Fruit fly (Drosophila melanogaster) whole organism, embryonic: ENCODE data around the gene CG3815.

Experiments
- Aef1 ChIP-seq: fragments of 200-800 bp; sonication (Bioruptor generic); IDR thresholded peaks from 3 replicates; pipeline ENCODE4 v1.3.6; 2022; ENCODE audit warnings: missing biosample characterization, missing genetic modification characterization
- Awh ChIP-seq: fragments of 200-800 bp; sonication (Bioruptor generic); IDR thresholded peaks from 2 replicates; pipeline ENCODE4, ENCODE4 v1.3.6; 2022; ENCODE audit warnings: missing biosample characterization, missing genetic modification characterization
- CG10565 ChIP-seq: fragments of 200-800 bp; sonication (Bioruptor generic); optimal IDR thresholded peaks from 3 replicates; lab custom pipeline; 2016; ENCODE audit warnings: missing biosample characterization, mild to moderate bottlenecking, missing genetic modification characterization
- CG11093 ChIP-seq: fragments of 200-800 bp; sonication (Bioruptor generic); IDR thresholded peaks from 3 replicates; pipeline ENCODE4 v1.3.6; 2022; ENCODE audit warnings: missing biosample characterization, missing genetic modification characterization
- CG11247 ChIP-seq: fragments of 200-800 bp; sonication (Bioruptor generic); IDR thresholded peaks from 2 replicates; pipeline ENCODE4 v1.3.6; 2022; ENCODE audit warnings: missing biosample characterization, missing genetic modification characterization
- CG12104 ChIP-seq: fragments of 200-800 bp; sonication (Bioruptor generic); optimal IDR thresholded peaks from 3 replicates; lab custom pipeline; 2016; ENCODE audit warnings: missing biosample characterization, missing genetic modification characterization
- CG15073 ChIP-seq: fragments of 200-800 bp; sonication (Bioruptor generic); optimal IDR thresholded peaks from 2 replicates; lab custom pipeline; 2016; ENCODE audit warnings: missing biosample characterization, missing genetic modification characterization
- CG15696 ChIP-seq: fragments of 200-800 bp; sonication (Bioruptor generic); optimal IDR thresholded peaks from 2 replicates; lab custom pipeline; 2019; ENCODE audit warnings: missing biosample characterization, mild to moderate bottlenecking, missing genetic modification characterization, moderate library complexity
- CG17359 ChIP-seq: fragments of 200-800 bp; sonication (Bioruptor generic); optimal IDR thresholded peaks from 3 replicates; lab custom pipeline; 2018; ENCODE audit warnings: missing biosample characterization, mild to moderate bottlenecking, missing genetic modification characterization, moderate library complexity
- CG1792 ChIP-seq: fragments of 200-800 bp; sonication (Bioruptor generic); optimal IDR thresholded peaks from 2 replicates; lab custom pipeline; 2016; ENCODE audit warnings: missing biosample characterization, missing genetic modification characterization
- CG2202 ChIP-seq: fragments of 200-800 bp; sonication (Bioruptor generic); optimal IDR thresholded peaks from 2 replicates; lab custom pipeline; 2018; ENCODE audit warnings: missing biosample characterization, mild to moderate bottlenecking, missing genetic modification characterization
- CG32767 ChIP-seq: fragments of 200-800 bp; sonication (Bioruptor generic); IDR thresholded peaks from 2 replicates; pipeline ENCODE4 v1.3.6; 2022; ENCODE audit warnings: missing biosample characterization, missing genetic modification characterization
- CG34376 ChIP-seq: fragments of 200-800 bp; sonication (Bioruptor generic); optimal IDR thresholded peaks from 2 replicates; lab custom pipeline; 2018; ENCODE audit warnings: missing biosample characterization, mild to moderate bottlenecking, missing genetic modification characterization
- CG3726 ChIP-seq: fragments of 200-800 bp; sonication (Bioruptor generic); IDR thresholded peaks from 3 replicates; pipeline ENCODE4, ENCODE4 v1.3.6; 2022; ENCODE audit warnings: missing biosample characterization, missing genetic modification characterization
- CG3847 ChIP-seq: fragments of 200-800 bp; sonication (Bioruptor generic); IDR thresholded peaks from 2 replicates; pipeline ENCODE4 v1.3.6; 2022; ENCODE audit warnings: missing biosample characterization, missing genetic modification characterization
- CG7372 ChIP-seq: fragments of 200-800 bp; sonication (Bioruptor generic); IDR thresholded peaks from 2 replicates; pipeline ENCODE4 v1.3.6; 2022; ENCODE audit warnings: missing biosample characterization, missing genetic modification characterization
- CG8089 ChIP-seq: fragments of 200-800 bp; sonication (Bioruptor generic); optimal IDR thresholded peaks from 3 replicates; lab custom pipeline; 2016; ENCODE audit warnings: missing biosample characterization, missing genetic modification characterization
- CG8290 ChIP-seq, 3 experiments: fragments of 200-800 bp; sonication (Bioruptor generic); optimal IDR thresholded peaks; 2 replicates each; lab custom pipeline; 2016 to 2019; ENCODE audit warnings: missing biosample characterization in 3 of 3, missing genetic modification characterization in 3 of 3, mild to moderate bottlenecking in 2 of 3, moderate library complexity in 1 of 3
- Dbx ChIP-seq: fragments of 200-800 bp; sonication (Bioruptor generic); IDR thresholded peaks from 3 replicates; pipeline ENCODE4 v1.3.6; 2022; ENCODE audit warnings: missing biosample characterization, missing genetic modification characterization
- Dek ChIP-seq: fragments of 200-800 bp; sonication (Bioruptor generic); optimal IDR thresholded peaks from 3 replicates; lab custom pipeline; 2019; ENCODE audit warnings: missing biosample characterization, mild to moderate bottlenecking, missing genetic modification characterization, moderate library complexity
- Dip2 ChIP-seq: fragments of 200-800 bp; sonication (Bioruptor generic); IDR thresholded peaks from 2 replicates; pipeline ENCODE4 v1.3.6; 2022; ENCODE audit warnings: missing biosample characterization, missing genetic modification characterization
- Dip3 ChIP-seq: fragments of 200-800 bp; sonication (Bioruptor generic); optimal IDR thresholded peaks from 3 replicates; lab custom pipeline; 2016; ENCODE audit warnings: missing biosample characterization, missing genetic modification characterization
- Dref ChIP-seq: fragments of 200-800 bp; sonication (Bioruptor generic); IDR thresholded peaks from 2 replicates; pipeline ENCODE4 v1.3.6; 2022; ENCODE audit warnings: missing biosample characterization, missing genetic modification characterization
- HmgD ChIP-seq: fragments of 200-800 bp; sonication (Bioruptor generic); optimal IDR thresholded peaks from 3 replicates; lab custom pipeline; 2016; ENCODE audit warnings: missing biosample characterization, missing genetic modification characterization
- NC2β ChIP-seq: fragments of 200-800 bp; sonication (Bioruptor generic); optimal IDR thresholded peaks from 2 replicates; lab custom pipeline; 2016; ENCODE audit warnings: missing biosample characterization, missing genetic modification characterization
- Oaz ChIP-seq: fragments of 200-800 bp; sonication (Bioruptor generic); IDR thresholded peaks from 2 replicates; pipeline ENCODE4 v1.3.6; 2022; ENCODE audit warnings: missing biosample characterization, missing genetic modification characterization
- Opbp ChIP-seq: fragments of 200-800 bp; sonication (Bioruptor generic); IDR thresholded peaks from 3 replicates; pipeline ENCODE4 v1.3.6; 2022; ENCODE audit warnings: missing biosample characterization, missing genetic modification characterization; ENCODE audit not compliant: partially characterized antibody
- Scr ChIP-seq: fragments of 200-800 bp; sonication (Bioruptor generic); IDR thresholded peaks from 2 replicates; pipeline ENCODE4 v1.3.6; 2022; ENCODE audit warnings: missing biosample characterization, missing genetic modification characterization; ENCODE audit not compliant: partially characterized antibody
- ab ChIP-seq: fragments of 200-800 bp; sonication (Bioruptor generic); optimal IDR thresholded peaks from 2 replicates; lab custom pipeline; 2016; ENCODE audit warnings: missing biosample characterization, missing genetic modification characterization
- al ChIP-seq: fragments of 200-800 bp; sonication (Bioruptor generic); IDR thresholded peaks from 2 replicates; pipeline ENCODE4 v1.3.6; 2022; ENCODE audit warnings: missing biosample characterization, missing genetic modification characterization
- bbx ChIP-seq: fragments of 200-800 bp; sonication (Bioruptor generic); IDR thresholded peaks from 2 replicates; pipeline ENCODE4 v1.3.6; 2022; ENCODE audit warnings: missing biosample characterization, missing genetic modification characterization; ENCODE audit not compliant: partially characterized antibody
- br ChIP-seq: fragments of >200 bp; optimal IDR thresholded peaks from 2 replicates; lab custom pipeline; 2017
- cas ChIP-seq: fragments of 200-800 bp; sonication (Bioruptor generic); IDR thresholded peaks from 2 replicates; pipeline ENCODE4 v1.3.6; 2022; ENCODE audit warnings: missing biosample characterization, missing genetic modification characterization
- ci ChIP-seq: fragments of 200-800 bp; sonication (Bioruptor generic); IDR thresholded peaks from 3 replicates; pipeline ENCODE4 v1.3.6; 2022; ENCODE audit warnings: missing biosample characterization, missing genetic modification characterization
- croc ChIP-seq: fragments of 200-800 bp; sonication (Bioruptor generic); conservative IDR thresholded peaks from 3 replicates; pipeline ENCODE4 v1.3.6; 2022; ENCODE audit warnings: missing biosample characterization, missing genetic modification characterization
- crol ChIP-seq: fragments of 200-800 bp; sonication (Bioruptor generic); IDR thresholded peaks from 2 replicates; pipeline ENCODE4 v1.3.6; 2022; ENCODE audit warnings: missing biosample characterization, missing genetic modification characterization
- cwo ChIP-seq: fragments of 200-800 bp; sonication (Bioruptor generic); optimal IDR thresholded peaks from 3 replicates; lab custom pipeline; 2017; ENCODE audit warnings: missing biosample characterization, missing genetic modification characterization, mild to moderate bottlenecking, moderate library complexity, missing genetic modification reagents
- dan ChIP-seq: fragments of 200-800 bp; sonication (Bioruptor generic); IDR thresholded peaks from 2 replicates; pipeline ENCODE4 v1.3.6; 2022; ENCODE audit warnings: missing biosample characterization, missing genetic modification characterization
- dmrt99B ChIP-seq: fragments of 200-800 bp; sonication (Bioruptor generic); optimal IDR thresholded peaks from 2 replicates; lab custom pipeline; 2018; ENCODE audit warnings: missing biosample characterization, mild to moderate bottlenecking, missing genetic modification characterization, moderate library complexity
- fd102C ChIP-seq: fragments of 200-800 bp; sonication (Bioruptor generic); optimal IDR thresholded peaks from 2 replicates; lab custom pipeline; 2018; ENCODE audit warnings: missing biosample characterization, mild to moderate bottlenecking, missing genetic modification characterization, moderate library complexity
- fd3F ChIP-seq: fragments of 200-800 bp; sonication (Bioruptor generic); optimal IDR thresholded peaks from 2 replicates; lab custom pipeline; 2018; ENCODE audit warnings: missing biosample characterization, mild to moderate bottlenecking, missing genetic modification characterization, moderate library complexity
- gfzf ChIP-seq: fragments of 200-800 bp; sonication (Bioruptor generic); optimal IDR thresholded peaks from 2 replicates; lab custom pipeline; 2016; ENCODE audit warnings: missing biosample characterization, mild to moderate bottlenecking, missing genetic modification characterization, moderate library complexity
- grau ChIP-seq: fragments of 200-800 bp; optimal IDR thresholded peaks from 3 replicates; lab custom pipeline; 2019; ENCODE audit warnings: missing biosample characterization, mild to moderate bottlenecking, missing genetic modification characterization, moderate library complexity
- gro ChIP-seq: fragments of 200-800 bp; sonication (Bioruptor generic); optimal IDR thresholded peaks from 2 replicates; lab custom pipeline; 2016; ENCODE audit warnings: missing biosample characterization, missing genetic modification characterization
- kay ChIP-seq: fragments of 200-800 bp; sonication (Bioruptor generic); optimal IDR thresholded peaks from 2 replicates; lab custom pipeline; 2016; ENCODE audit warnings: missing biosample characterization, missing genetic modification characterization
- lbe ChIP-seq: fragments of 200-800 bp; sonication (Bioruptor generic); optimal IDR thresholded peaks from 2 replicates; lab custom pipeline; 2016; ENCODE audit warnings: missing biosample characterization, mild to moderate bottlenecking, missing genetic modification characterization
- lov ChIP-seq, 2 experiments: fragments of 200-800 bp in 1 of 2; fragments of >200 bp in 1 of 2; sonication (Bioruptor generic) in 1 of 2; IDR thresholded peaks in 1 of 2; optimal IDR thresholded peaks in 1 of 2; 2 replicates in 1 of 2; 3 replicates in 1 of 2; pipeline versions ENCODE4 v1.3.6 to Lab custom; 2017 to 2022; ENCODE audit warnings: missing biosample characterization in 1 of 2, missing genetic modification characterization in 1 of 2
- pita ChIP-seq: fragments of 200-800 bp; sonication (Bioruptor generic); optimal IDR thresholded peaks from 2 replicates; lab custom pipeline; 2017; ENCODE audit warnings: missing biosample characterization, mild to moderate bottlenecking, missing genetic modification characterization
- run ChIP-seq: fragments of 200-800 bp; sonication (Bioruptor generic); optimal IDR thresholded peaks from 3 replicates; lab custom pipeline; 2018; ENCODE audit warnings: missing biosample characterization, mild to moderate bottlenecking, missing genetic modification characterization
- ssp ChIP-seq: fragments of 200-800 bp; sonication (Bioruptor generic); IDR thresholded peaks from 2 replicates; pipeline ENCODE4 v1.3.6; 2022; ENCODE audit warnings: missing biosample characterization, missing genetic modification characterization
- tll ChIP-seq, 2 experiments: fragments of 200-800 bp in 1 of 2; fragments of >200 bp in 1 of 2; sonication (Bioruptor generic) in 1 of 2; optimal IDR thresholded peaks; 2 replicates each; lab custom pipeline; 2017 to 2019; ENCODE audit warnings: missing biosample characterization in 2 of 2, missing genetic modification characterization in 2 of 2, mild to moderate bottlenecking in 1 of 2, moderate library complexity in 1 of 2
- tup ChIP-seq: fragments of 200-800 bp; sonication (Bioruptor generic); optimal IDR thresholded peaks from 2 replicates; lab custom pipeline; 2016; ENCODE audit warnings: missing biosample characterization, mild to moderate bottlenecking, missing genetic modification characterization, moderate library complexity

The CG3815 gene

dm6 chrX:6310408-6310807 lies 15.2 kb downstream of the CG3815 start (continued):
- TF ChIP-seq Awh (GFP tag; lab: Robert Waterston, UW) (no peak), bbx (no peak), fd3F (GFP tag; lab: Kevin White, UChicago) (no peak), CG11093 (no peak), CG15073 (no peak), Dip3 (no peak), run (no peak), CG11247 (GFP tag; lab: Robert Waterston, UW) (no peak), pita (GFP tag; lab: Kevin White, UChicago) (no peak), gfzf (GFP tag; lab: Kevin White, UChicago) (no peak), CG7372 (no peak), CG32767 (no peak), ab (GFP tag; lab: Kevin White, UChicago) (no peak), gro (GFP tag; lab: Kevin White, UChicago) (no peak), lbe (GFP tag; lab: Kevin White, UChicago) (no peak), CG2202 (tag; lab: Kevin White, UChicago) (no peak), Aef1 (GFP tag; lab: Robert Waterston, UW) (no peak), lov (optimal IDR thresholded peaks at IDR 0.05; lab: Kevin White, UChicago) (no peak), lov (GFP tag; IDR thresholded peaks at IDR 0.05; lab: Robert Waterston, UW) (no peak), Opbp (no peak), al (GFP tag; lab: Robert Waterston, UW) (no peak), HmgD (no peak), grau (tag; lab: Kevin White, UChicago) (peak; percentile 31), Dip2 (GFP tag; lab: Robert Waterston, UW) (no peak), CG8290 (GFP tag; optimal IDR thresholded peaks at IDR 0.05; lab: Kevin White, UChicago) (no peak), CG8290 (tag; optimal IDR thresholded peaks at IDR 0.05; lab: Kevin White, UChicago) (peak in 1 of 2 experiments; percentile 74), tup (no peak), br (lab: Kevin White, UChicago) (no peak), CG15696 (no peak), cas (GFP tag; lab: Robert Waterston, UW) (no peak), CG12104 (GFP tag; lab: Kevin White, UChicago) (no peak), CG10565 (GFP tag; lab: Kevin White, UChicago) (no peak), CG17359 (tag; lab: Kevin White, UChicago) (peak; percentile 42), CG8089 (GFP tag; lab: Kevin White, UChicago) (no peak), Dref (GFP tag; lab: Robert Waterston, UW) (no peak), fd102C (no peak), ci (GFP tag; lab: Robert Waterston, UW) (peak; percentile 59; the same call in 2 of the 3 replicates), CG34376 (no peak), cwo (GFP tag; lab: Kevin White, UChicago) (no peak), CG3726 (GFP tag; lab: Robert Waterston, UW) (no peak), Oaz (GFP tag; lab: Robert Waterston, UW) (no peak), CG1792 (GFP tag; lab: Kevin White, UChicago) (peak; percentile 8), Dek (no peak), CG3847 (GFP tag; lab: Robert Waterston, UW) (no peak), tll (GFP tag; optimal IDR thresholded peaks at IDR 0.05; lab: Kevin White, UChicago) (no peak), dan (no peak), NC2β (GFP tag; lab: Kevin White, UChicago) (no peak), kay (no peak), croc (GFP tag; lab: Robert Waterston, UW) (no peak), ssp (no peak), Dbx (GFP tag; lab: Robert Waterston, UW) (no peak), dmrt99B (peak; percentile 51), Scr (GFP tag; lab: Robert Waterston, UW) (no peak), crol (GFP tag; lab: Robert Waterston, UW) (no peak)
